7 worm cellular contexts compared by ENCODE assay signal in the genomic region with DNA sequence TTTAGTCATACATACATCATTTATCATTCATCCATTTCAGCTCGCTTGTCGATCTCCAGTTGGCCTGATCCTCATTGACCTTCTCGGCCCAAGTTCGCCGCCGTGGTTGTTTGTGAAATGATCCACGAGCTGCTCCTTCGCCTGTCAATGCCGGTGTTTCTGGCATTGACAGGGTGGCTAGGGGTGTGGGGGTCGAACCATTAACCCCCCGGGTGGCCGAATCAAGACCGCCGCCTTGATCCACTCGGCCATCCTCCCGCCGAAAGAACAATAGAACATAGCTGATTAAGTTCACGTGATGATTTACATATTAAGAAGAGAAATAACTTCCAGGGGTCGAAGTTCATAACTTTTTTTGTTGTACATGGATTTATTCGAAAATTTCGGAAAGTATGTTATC.
TF ChIP-seq lines count a peak whose summit lies in the region.

F59C12.4 (minus strand) TSS at position 166 of the 400 bp plus-strand sequence.

TF ChIP-seq in whole organism, L1 larva, 84 proteins besides CTCF, POLR2A, EP300 and RAD21 (continues in another document):
- TF ChIP-seq nhr-237 (tag; optimal IDR thresholded peaks at IDR 0.05; lab: Kevin White, UChicago) (no peak), pax-3 (tag; optimal IDR thresholded peaks at IDR 0.05; lab: Kevin White, UChicago) (no peak), efl-1 (optimal IDR thresholded peaks at IDR 0.05; lab: Kevin White, UChicago) (no peak), efl-1 (GFP tag; optimal IDR thresholded peaks at IDR 0.05 in 1 of 2; lab: Kevin White, UChicago) (peak in 1 of 2 experiments; percentile 57), lin-14 (GFP tag; optimal IDR thresholded peaks at IDR 0.05; lab: Kevin White, UChicago) (peak; percentile 9), ceh-63 (GFP tag; optimal IDR thresholded peaks at IDR 0.05; lab: Kevin White, UChicago) (no peak), sptf-1 (tag; optimal IDR thresholded peaks at IDR 0.05; lab: Kevin White, UChicago) (no peak), fos-1 (tag; optimal IDR thresholded peaks at IDR 0.05; lab: Kevin White, UChicago) (no peak), nhr-71 (tag; optimal IDR thresholded peaks at IDR 0.05; lab: Kevin White, UChicago) (peak; percentile 1), nhr-20 (tag; optimal IDR thresholded peaks at IDR 0.05; lab: Kevin White, UChicago) (no peak), egl-27 (tag; optimal IDR thresholded peaks at IDR 0.05; lab: Kevin White, UChicago) (no peak), alr-1 (tag; optimal IDR thresholded peaks at IDR 0.05; lab: Kevin White, UChicago; ENCODE audit: borderline replicate concordance) (no peak)

TF ChIP-seq in whole organism, L4 larva, 104 proteins besides CTCF, POLR2A, EP300 and RAD21:
- TF ChIP-seq mxl-2 (GFP tag; conservative IDR thresholded peaks at IDR 0.05; lab: Robert Waterston, UW) (no peak), set-16 (GFP tag; IDR thresholded peaks at IDR 0.05; lab: Robert Waterston, UW) (peak; percentile 83), ceh-44 (GFP tag; IDR thresholded peaks at IDR 0.05; lab: Robert Waterston, UW) (peak; percentile 23; the same call in 1 of the 2 replicates), mes-2 (tag; optimal IDR thresholded peaks at IDR 0.05; lab: Kevin White, UChicago; ENCODE audit: poor library complexity, severe bottlenecking) (peak; percentile 3)

TF ChIP-seq in whole organism, early embryonic, 17 proteins besides CTCF, POLR2A, EP300 and RAD21 (continues in another document):
- TF ChIP-seq ets-7 (tag; optimal IDR thresholded peaks at IDR 0.05; lab: Kevin White, UChicago) (no peak), hmg-4 (GFP tag; optimal IDR thresholded peaks at IDR 0.05; lab: Kevin White, UChicago) (peak; percentile 89), ceh-36 (tag; optimal IDR thresholded peaks at IDR 0.05; lab: Kevin White, UChicago) (peak; percentile 62), flt-1 (GFP tag; IDR thresholded peaks at IDR 0.05; lab: Robert Waterston, UW) (peak; percentile 53), hmbx-1 (tag; optimal IDR thresholded peaks at IDR 0.05; lab: Kevin White, UChicago) (peak; percentile 15), B0310.2 (tag; optimal IDR thresholded peaks at IDR 0.05; lab: Kevin White, UChicago) (no peak), sea-1 (GFP tag; conservative IDR thresholded peaks at IDR 0.05; lab: Robert Waterston, UW) (peak; percentile 47; the same call in 1 of the 2 replicates), tbx-11 (GFP tag; IDR thresholded peaks at IDR 0.05; lab: Robert Waterston, UW) (peak; percentile 70; the same call in 1 of the 2 replicates), ceh-13 (GFP tag; optimal IDR thresholded peaks at IDR 0.05; lab: Kevin White, UChicago) (peak; percentile 43), F13C5.2 (tag; optimal IDR thresholded peaks at IDR 0.05; lab: Kevin White, UChicago) (peak; percentile 75), tbx-37 (GFP tag; conservative IDR thresholded peaks at IDR 0.05; lab: Robert Waterston, UW) (no peak), tra-4 (tag; optimal IDR thresholded peaks at IDR 0.05; lab: Kevin White, UChicago) (peak; percentile 9), scrt-1 (GFP tag; IDR thresholded peaks at IDR 0.05; lab: Robert Waterston, UW) (peak; percentile 77), pes-1 (GFP tag; IDR thresholded peaks at IDR 0.05; lab: Robert Waterston, UW) (peak; percentile 83)

TF ChIP-seq in whole organism, late embryonic, 69 proteins besides CTCF, POLR2A, EP300 and RAD21 (continues in another document):
- TF ChIP-seq tbx-2 (tag; optimal IDR thresholded peaks at IDR 0.05; lab: Kevin White, UChicago) (no peak), C08G9.2 (tag; optimal IDR thresholded peaks at IDR 0.05; lab: Kevin White, UChicago) (peak; percentile 14), lin-11 (tag; optimal IDR thresholded peaks at IDR 0.05; lab: Kevin White, UChicago) (peak; percentile 15), K09A11.1 (tag; optimal IDR thresholded peaks at IDR 0.05; lab: Kevin White, UChicago; ENCODE audit: insufficient read depth) (no peak), fkh-10 (GFP tag; optimal IDR thresholded peaks at IDR 0.05; lab: Kevin White, UChicago) (no peak), mec-3 (tag; optimal IDR thresholded peaks at IDR 0.05; lab: Kevin White, UChicago; ENCODE audit: borderline replicate concordance) (no peak), pros-1 (tag; optimal IDR thresholded peaks at IDR 0.05; lab: Kevin White, UChicago) (no peak), F13H6.1 (tag; optimal IDR thresholded peaks at IDR 0.05; lab: Kevin White, UChicago) (no peak), che-1 (tag; optimal IDR thresholded peaks at IDR 0.05; lab: Kevin White, UChicago) (peak; percentile 65), pha-4 (tag; optimal IDR thresholded peaks at IDR 0.05; lab: Kevin White, UChicago) (no peak), ceh-19 (GFP tag; optimal IDR thresholded peaks at IDR 0.05; lab: Kevin White, UChicago) (peak; percentile 55), Y22D7AL.16 (tag; optimal IDR thresholded peaks at IDR 0.05; lab: Kevin White, UChicago) (peak; percentile 27), unc-55 (GFP tag; optimal IDR thresholded peaks at IDR 0.05; lab: Kevin White, UChicago) (no peak), ceh-30 (tag; optimal IDR thresholded peaks at IDR 0.05; lab: Kevin White, UChicago) (no peak), ztf-16 (tag; optimal IDR thresholded peaks at IDR 0.05; lab: Kevin White, UChicago) (no peak)

TF ChIP-seq in whole organism, midembryonic, 9 proteins besides CTCF, POLR2A, EP300 and RAD21:
- TF ChIP-seq ztf-29 (GFP tag; IDR thresholded peaks at IDR 0.05; lab: Robert Waterston, UW) (no peak), med-1 (GFP tag; optimal IDR thresholded peaks at IDR 0.05; lab: Kevin White, UChicago; ENCODE audit: insufficient read depth) (no peak), klf-2 (GFP tag; conservative IDR thresholded peaks at IDR 0.05; lab: Robert Waterston, UW) (no peak), flt-1 (GFP tag; IDR thresholded peaks at IDR 0.05; lab: Robert Waterston, UW) (peak; percentile 87), ref-1 (GFP tag; conservative IDR thresholded peaks at IDR 0.05; lab: Robert Waterston, UW) (peak; percentile 56), ztf-23 (GFP tag; IDR thresholded peaks at IDR 0.05; lab: Robert Waterston, UW) (peak; percentile 79), tab-1 (GFP tag; IDR thresholded peaks at IDR 0.05; lab: Robert Waterston, UW) (peak; percentile 75), cog-1 (tag; optimal IDR thresholded peaks at IDR 0.05; lab: Kevin White, UChicago) (peak; percentile 9), T22C8.4 (GFP tag; IDR thresholded peaks at IDR 0.05; lab: Robert Waterston, UW) (peak; percentile 36; the same call in 1 of the 2 replicates)

TF ChIP-seq in whole organism, mixed stage, embryonic, 35 proteins besides CTCF, POLR2A, EP300 and RAD21 (continues in another document):
- TF ChIP-seq nhr-76 (tag; optimal IDR thresholded peaks at IDR 0.05; lab: Kevin White, UChicago) (no peak), ham-2 (GFP tag; optimal IDR thresholded peaks at IDR 0.05; lab: Kevin White, UChicago) (peak; percentile 53), blmp-1 (tag; optimal IDR thresholded peaks at IDR 0.05; lab: Kevin White, UChicago) (no peak), zip-8 (tag; optimal IDR thresholded peaks at IDR 0.05; lab: Kevin White, UChicago) (no peak), ceh-83 (GFP tag; optimal IDR thresholded peaks at IDR 0.05; lab: Kevin White, UChicago) (peak; percentile 49), ztf-11 (tag; optimal IDR thresholded peaks at IDR 0.05; lab: Kevin White, UChicago) (no peak), unc-120 (tag; optimal IDR thresholded peaks at IDR 0.05; lab: Kevin White, UChicago; ENCODE audit: poor library complexity, severe bottlenecking) (peak; percentile 51), unc-39 (tag; optimal IDR thresholded peaks at IDR 0.05; lab: Kevin White, UChicago) (no peak), lsy-2 (tag; optimal IDR thresholded peaks at IDR 0.05; lab: Kevin White, UChicago) (no peak), nhr-2 (tag; optimal IDR thresholded peaks at IDR 0.05; lab: Kevin White, UChicago) (peak; percentile 66), drap-1 (GFP tag; optimal IDR thresholded peaks at IDR 0.05; lab: Kevin White, UChicago) (peak; percentile 71), hlh-1 (tag; optimal IDR thresholded peaks at IDR 0.05; lab: Kevin White, UChicago) (no peak), sem-2 (GFP tag; optimal IDR thresholded peaks at IDR 0.05; lab: Kevin White, UChicago) (peak; percentile 56), bed-3 (GFP tag; optimal IDR thresholded peaks at IDR 0.05; lab: Kevin White, UChicago) (peak; percentile 45), mab-5 (tag; optimal IDR thresholded peaks at IDR 0.05; lab: Kevin White, UChicago) (no peak), cnd-1 (tag; optimal IDR thresholded peaks at IDR 0.05; lab: Kevin White, UChicago) (peak; percentile 72), nhr-12 (tag; optimal IDR thresholded peaks at IDR 0.05; lab: Kevin White, UChicago) (no peak), ces-1 (GFP tag; optimal IDR thresholded peaks at IDR 0.05; lab: Kevin White, UChicago) (no peak), nhr-28 (tag; optimal IDR thresholded peaks at IDR 0.05; lab: Kevin White, UChicago) (no peak)

TF ChIP-seq in whole organism, young adult, 124 proteins besides CTCF, POLR2A, EP300 and RAD21 (continues in another document):
- TF ChIP-seq zfh-2 (GFP tag; conservative IDR thresholded peaks at IDR 0.05; lab: Robert Waterston, UW) (peak; percentile 84), B0261.1 (tag; optimal IDR thresholded peaks at IDR 0.05; lab: Kevin White, UChicago) (peak; percentile 23), rpc-1 (optimal IDR thresholded peaks at IDR 0.05; lab: Kevin White, UChicago) (no peak), rpc-1 (tag; optimal IDR thresholded peaks at IDR 0.05; lab: Kevin White, UChicago) (peak; percentile 59), mcd-1 (GFP tag; IDR thresholded peaks at IDR 0.05; lab: Robert Waterston, UW) (no peak), madf-8 (GFP tag; conservative IDR thresholded peaks at IDR 0.05; lab: Robert Waterston, UW) (no peak), nhr-80 (tag; optimal IDR thresholded peaks at IDR 0.05; lab: Kevin White, UChicago) (no peak), ztf-28 (GFP tag; IDR thresholded peaks at IDR 0.05; lab: Robert Waterston, UW) (no peak), attf-6 (GFP tag; IDR thresholded peaks at IDR 0.05; lab: Robert Waterston, UW) (0 out of 2 replicates have a peak, but pooled peaks have one; percentile 42), pbrm-1 (GFP tag; IDR thresholded peaks at IDR 0.05; lab: Robert Waterston, UW) (0 out of 2 replicates have a peak, but pooled peaks have one; percentile 14), F10E7.11 (tag; optimal IDR thresholded peaks at IDR 0.05; lab: Kevin White, UChicago) (no peak), F23B12.7 (tag; optimal IDR thresholded peaks at IDR 0.05; lab: Kevin White, UChicago; ENCODE audit: insufficient read depth) (no peak), mxl-1 (tag; optimal IDR thresholded peaks at IDR 0.05; lab: Kevin White, UChicago) (no peak), ZK185.1 (tag; optimal IDR thresholded peaks at IDR 0.05; lab: Kevin White, UChicago; ENCODE audit: poor library complexity, severe bottlenecking) (no peak), F33H1.4 (GFP tag; IDR thresholded peaks at IDR 0.05; lab: Robert Waterston, UW) (no peak), snpc-3.4 (tag; optimal IDR thresholded peaks at IDR 0.05; lab: Kevin White, UChicago) (no peak), bed-2 (GFP tag; IDR thresholded peaks at IDR 0.05; lab: Robert Waterston, UW) (no peak), egl-44 (GFP tag; IDR thresholded peaks at IDR 0.05; lab: Robert Waterston, UW) (no peak), aptf-3 (GFP tag; IDR thresholded peaks at IDR 0.05; lab: Robert Waterston, UW) (0 out of 2 replicates have a peak, but pooled peaks have one; percentile 31), egrh-3 (GFP tag; IDR thresholded peaks at IDR 0.05; lab: Robert Waterston, UW) (peak; percentile 57; the same call in 1 of the 2 replicates)
